Fruit fly (Drosophila melanogaster) whole organism, prepupa: ENCODE results near the gene Miro.
A peak's percentile ranks its signal among the peaks of the same experiment; 100 is the strongest.

Experiments used
- CG15336 ChIP-seq: fragments of 200-800 bp; sonication (Bioruptor generic); IDR thresholded peaks from 2 replicates; pipeline ENCODE4 v1.3.6; 2022; ENCODE audit warnings: missing biosample characterization, missing genetic modification characterization
- CG32006 ChIP-seq: fragments of 200-800 bp; sonication (Bioruptor generic); optimal IDR thresholded peaks from 3 replicates; lab custom pipeline; 2017; ENCODE audit warnings: missing biosample characterization, mild to moderate bottlenecking, missing genetic modification characterization
- CG8632 ChIP-seq: fragments of 200-800 bp; sonication (Bioruptor generic); optimal IDR thresholded peaks from 3 replicates; lab custom pipeline; 2016; ENCODE audit warnings: missing biosample characterization, missing genetic modification characterization
- Hr39 ChIP-seq: fragments of 200-800 bp; sonication (Bioruptor generic); optimal IDR thresholded peaks from 2 replicates; lab custom pipeline; 2016; ENCODE audit warnings: missing biosample characterization, missing genetic modification characterization
- cyc ChIP-seq: fragments of 200-800 bp; sonication (Bioruptor generic); optimal IDR thresholded peaks from 3 replicates; lab custom pipeline; 2016; ENCODE audit warnings: missing biosample characterization, missing genetic modification characterization
- eg ChIP-seq: fragments of 200-800 bp; sonication (Bioruptor generic); IDR thresholded peaks from 3 replicates; pipeline ENCODE4 v1.3.6; 2022; ENCODE audit warnings: missing biosample characterization, missing genetic modification characterization
- fd59A ChIP-seq: fragments of 200-800 bp; sonication (Bioruptor generic); optimal IDR thresholded peaks from 2 replicates; lab custom pipeline; 2017; ENCODE audit warnings: missing biosample characterization, mild to moderate bottlenecking, missing genetic modification characterization, missing genetic modification reagents
- fkh ChIP-seq: fragments of 200-800 bp; sonication (Bioruptor generic); optimal IDR thresholded peaks from 3 replicates; lab custom pipeline; 2017; ENCODE audit warnings: missing biosample characterization, mild to moderate bottlenecking, missing genetic modification characterization, moderate library complexity
- pdm3 ChIP-seq: fragments of 200-800 bp; sonication (Bioruptor generic); optimal IDR thresholded peaks from 3 replicates; lab custom pipeline; 2016; ENCODE audit warnings: missing biosample characterization, missing genetic modification characterization

DNA sequence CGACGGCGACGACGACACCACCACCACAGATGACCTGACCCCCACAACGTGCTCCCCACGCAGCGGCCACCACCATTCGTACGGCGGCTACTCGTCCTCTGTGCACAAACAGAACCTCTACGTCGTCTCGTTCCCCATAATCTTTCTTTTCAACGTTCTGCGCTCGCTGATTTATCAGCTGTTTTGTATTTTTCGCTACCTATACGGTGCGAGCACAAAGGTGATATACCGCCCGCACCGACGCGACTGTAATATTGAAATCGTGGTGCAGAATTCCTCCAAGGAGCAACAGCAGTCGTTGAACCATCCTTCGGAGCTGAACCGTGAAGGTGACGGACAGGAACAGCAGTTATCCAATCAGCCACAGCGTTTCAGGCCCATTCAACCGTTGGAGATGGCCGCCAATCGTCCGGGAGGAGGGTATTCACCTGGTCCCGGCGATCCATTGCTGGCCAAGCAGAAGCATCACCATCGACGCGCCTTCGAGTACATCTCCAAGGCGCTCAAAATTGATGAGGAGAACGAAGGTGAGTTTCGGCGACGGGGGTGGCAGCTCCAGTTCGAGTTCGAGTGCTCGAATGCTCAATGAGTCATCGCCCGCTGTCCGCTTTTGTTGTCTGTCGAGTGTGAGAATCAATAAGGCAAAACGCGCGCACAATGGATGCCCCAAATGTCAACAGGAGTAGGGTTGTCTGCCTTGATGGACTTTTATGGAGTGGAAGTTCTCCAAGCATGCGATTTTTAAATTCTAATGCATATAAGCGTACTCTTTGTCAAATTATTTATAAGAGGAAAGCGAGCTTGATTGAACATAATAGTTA is at the start of gene Miro:
- no peak for TF ChIP-seq Hr39
- TF ChIP-seq cyc, result no peak
- peak; percentile 34 for TF ChIP-seq fkh (GFP tag; lab: Kevin White, UChicago)
- 0 out of 3 replicates have a peak, but pooled peaks have one; percentile 11 for TF ChIP-seq eg (GFP tag; lab: Robert Waterston, UW)
- peak; percentile 13 for TF ChIP-seq CG8632
- no peak for TF ChIP-seq fd59A (GFP tag; lab: Kevin White, UChicago)
- no peak for TF ChIP-seq CG32006 (GFP tag; lab: Kevin White, UChicago)
- TF ChIP-seq CG15336, result no peak
- peak; percentile 22 for TF ChIP-seq pdm3 (GFP tag; lab: Kevin White, UChicago)
